Worm (Caenorhabditis elegans) whole organism, mixed stage, embryonic: Measurements from ENCODE around the gene srbc-71.

Experiments
- ceh-83 ChIP-seq: fragments of 200-800 bp; sonication (Bioruptor generic); optimal IDR thresholded peaks from 2 replicates; lab custom pipeline; 2018; ENCODE audit warnings: mild to moderate bottlenecking, missing genetic modification characterization, missing compliant biosample characterization
- elt-3 ChIP-seq: fragments of 150-350 bp; optimal IDR thresholded peaks from 2 replicates; lab custom pipeline; 2014; ENCODE audit warnings: missing biosample characterization, missing genetic modification characterization
- hlh-1 ChIP-seq: fragments of 150-350 bp; optimal IDR thresholded peaks from 2 replicates; lab custom pipeline; 2014; ENCODE audit warnings: missing biosample characterization, missing genetic modification reagents, missing genetic modification characterization
- lin-13 ChIP-seq: fragments of 150-350 bp; optimal IDR thresholded peaks from 2 replicates; lab custom pipeline; 2014; ENCODE audit warnings: missing biosample characterization, missing genetic modification characterization
- nhr-12 ChIP-seq: fragments of 150-350 bp; optimal IDR thresholded peaks from 2 replicates; lab custom pipeline; 2014; ENCODE audit warnings: missing biosample characterization, missing genetic modification characterization
- nhr-237 ChIP-seq: fragments of 150-350 bp; optimal IDR thresholded peaks from 2 replicates; lab custom pipeline; 2014; ENCODE audit warnings: missing biosample characterization, missing genetic modification characterization
- pha-4 ChIP-seq: fragments of 150-350 bp; optimal IDR thresholded peaks from 2 replicates; lab custom pipeline; 2018; ENCODE audit warnings: missing biosample characterization, missing genetic modification reagents, missing genetic modification characterization
- sem-2 ChIP-seq: fragments of 200-800 bp; sonication (Bioruptor generic); optimal IDR thresholded peaks from 2 replicates; lab custom pipeline; 2018; ENCODE audit warnings: mild to moderate bottlenecking, missing genetic modification characterization, missing compliant biosample characterization
- sptf-1 ChIP-seq: sonication (generic microtip); optimal IDR thresholded peaks from 2 replicates; lab custom pipeline; 2017; ENCODE audit warnings: mild to moderate bottlenecking, missing genetic modification characterization, moderate library complexity, missing compliant biosample characterization

DNA sequence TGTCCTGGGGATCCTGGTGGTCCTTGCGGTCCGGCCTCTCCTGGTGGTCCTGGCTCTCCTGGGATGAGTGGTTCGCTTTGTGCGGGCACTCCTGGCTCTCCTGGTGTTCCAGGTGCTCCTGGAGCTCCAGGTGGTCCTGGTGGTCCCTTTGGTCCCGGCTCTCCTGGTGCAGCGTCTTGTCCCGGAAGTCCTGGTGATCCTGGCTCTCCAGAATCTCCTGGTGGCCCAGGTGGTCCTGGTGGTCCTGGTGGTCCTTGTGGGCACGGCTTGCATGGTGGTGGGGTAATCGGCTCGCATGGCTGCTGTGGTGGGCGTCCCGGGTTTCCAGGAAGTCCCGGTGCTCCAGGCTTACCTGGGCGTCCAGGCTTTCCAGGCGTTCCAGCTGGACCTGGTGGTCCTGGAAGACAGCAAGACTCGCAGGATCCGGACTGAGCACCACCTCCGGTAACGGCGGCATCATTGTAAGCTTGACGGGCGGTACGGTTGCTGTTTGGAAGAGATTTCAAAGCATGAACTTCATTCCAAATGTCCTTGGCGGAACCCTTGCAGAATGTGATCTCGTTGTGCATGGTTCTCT is 18.2 kb upstream of the srbc-71 start:
- TF ChIP-seq nhr-237 (tag; lab: Kevin White, UChicago) (no peak), elt-3 (no peak), lin-13 (tag; lab: Kevin White, UChicago) (no peak), sem-2 (GFP tag; lab: Kevin White, UChicago) (no peak), sptf-1 (tag; lab: Kevin White, UChicago) (no peak), ceh-83 (GFP tag; lab: Kevin White, UChicago) (no peak), pha-4 (tag; lab: Kevin White, UChicago) (no peak), hlh-1 (tag; lab: Kevin White, UChicago) (no peak), nhr-12 (tag; lab: Kevin White, UChicago) (no peak)
